Worm (Caenorhabditis elegans) whole organism, L4 larva: ENCODE measurements around the gene F58A4.2.

Source experiments
- F10B5.3 ChIP-seq: sonication (generic microtip); optimal IDR thresholded peaks from 2 replicates; lab custom pipeline; 2016; ENCODE audit warnings: mild to moderate bottlenecking, missing genetic modification characterization, missing compliant biosample characterization
- F37D6.2 ChIP-seq: sonication (generic microtip); optimal IDR thresholded peaks from 2 replicates; lab custom pipeline; 2016; ENCODE audit warnings: mild to moderate bottlenecking, missing genetic modification characterization, missing compliant biosample characterization
- T20F7.1 ChIP-seq: fragments of 200-800 bp; sonication (Bioruptor generic); optimal IDR thresholded peaks from 2 replicates; lab custom pipeline; 2018; ENCODE audit warnings: mild to moderate bottlenecking, missing genetic modification characterization, missing compliant biosample characterization
- T26A8.4 ChIP-seq: fragments of 200-800 bp; sonication (Bioruptor generic); IDR thresholded peaks from 2 replicates; pipeline ENCODE4 v1.3.6; 2022; ENCODE audit warnings: missing genetic modification characterization, missing compliant biosample characterization
- Y105C5A.15 ChIP-seq: fragments of 200-800 bp; sonication (Bioruptor generic); IDR thresholded peaks from 2 replicates; pipeline ENCODE4 v1.3.6; 2022; ENCODE audit warnings: missing genetic modification characterization, missing compliant biosample characterization
- Y48G9A.11 ChIP-seq: fragments of 200-800 bp; sonication (Bioruptor generic); IDR thresholded peaks from 2 replicates; pipeline ENCODE4 v1.3.6; 2022; ENCODE audit warnings: missing genetic modification reagents, missing genetic modification characterization, missing compliant biosample characterization
- Y5F2A.4 ChIP-seq: fragments of 200-800 bp; sonication (Bioruptor generic); optimal IDR thresholded peaks from 2 replicates; lab custom pipeline; 2018; ENCODE audit warnings: mild to moderate bottlenecking, missing genetic modification characterization, missing compliant biosample characterization
- Y75B8A.6 ChIP-seq: fragments of 200-800 bp; sonication (Bioruptor generic); IDR thresholded peaks from 2 replicates; pipeline ENCODE4 v1.3.6; 2022; ENCODE audit warnings: missing genetic modification reagents, missing genetic modification characterization, missing compliant biosample characterization
- ZK337.2 ChIP-seq: fragments of 200-800 bp; sonication (Bioruptor generic); IDR thresholded peaks from 2 replicates; pipeline ENCODE4 v1.3.6; 2022; ENCODE audit warnings: missing genetic modification reagents, missing genetic modification characterization, missing compliant biosample characterization
- aha-1 ChIP-seq: fragments of 150-350 bp; peaks from one replicate; lab custom pipeline; 2014; ENCODE audit warnings: missing biosample characterization, missing genetic modification characterization
- ceh-20 ChIP-seq: fragments of 200-800 bp; sonication (Bioruptor generic); IDR thresholded peaks from 2 replicates; pipeline ENCODE4 v1.3.6; 2022; ENCODE audit warnings: missing genetic modification reagents, missing genetic modification characterization, missing compliant biosample characterization
- ceh-28 ChIP-seq: fragments of 150-350 bp; optimal IDR thresholded peaks from 2 replicates; lab custom pipeline; 2014; ENCODE audit warnings: missing biosample characterization, missing genetic modification reagents, missing genetic modification characterization
- ces-1 ChIP-seq: fragments of 150-350 bp; sonication (generic microtip); optimal IDR thresholded peaks from 4 replicates; lab custom pipeline; 2014; ENCODE audit warnings: missing biosample characterization, missing genetic modification reagents, missing genetic modification characterization
- ctbp-1 ChIP-seq: fragments of 200-800 bp; sonication (Bioruptor generic); IDR thresholded peaks from 2 replicates; pipeline ENCODE4 v1.3.6; 2022; ENCODE audit warnings: missing genetic modification reagents, missing genetic modification characterization, missing compliant biosample characterization
- daf-12 ChIP-seq: fragments of 150-350 bp; optimal IDR thresholded peaks from 2 replicates; lab custom pipeline; 2014; ENCODE audit warnings: missing biosample characterization, missing genetic modification reagents, missing genetic modification characterization
- dmd-6 ChIP-seq: fragments of 200-800 bp; sonication (Bioruptor generic); IDR thresholded peaks from 2 replicates; pipeline ENCODE4 v1.3.6; 2022; ENCODE audit warnings: missing genetic modification reagents, missing genetic modification characterization, missing compliant biosample characterization
- dmd-8 ChIP-seq: fragments of 200-800 bp; sonication (Bioruptor generic); IDR thresholded peaks from 2 replicates; pipeline ENCODE4 v1.3.6; 2022; ENCODE audit warnings: missing genetic modification characterization, missing compliant biosample characterization
- dmd-9 ChIP-seq: fragments of 200-800 bp; sonication (Bioruptor generic); IDR thresholded peaks from 2 replicates; pipeline ENCODE4 v1.3.6; 2022; ENCODE audit warnings: missing genetic modification reagents, missing genetic modification characterization, missing compliant biosample characterization
- egl-43 ChIP-seq: fragments of 200-800 bp; sonication (Bioruptor generic); IDR thresholded peaks from 2 replicates; pipeline ENCODE4 v1.3.6; 2022; ENCODE audit warnings: missing genetic modification reagents, missing genetic modification characterization, missing compliant biosample characterization
- fkh-10 ChIP-seq: fragments of 150-350 bp; optimal IDR thresholded peaks from 2 replicates; lab custom pipeline; 2014; ENCODE audit warnings: missing biosample characterization, missing genetic modification reagents, missing genetic modification characterization
- fos-1 ChIP-seq: fragments of 150-350 bp; optimal IDR thresholded peaks from 2 replicates; lab custom pipeline; 2014; ENCODE audit warnings: missing biosample characterization, missing genetic modification characterization
- hmg-1.1 ChIP-seq: fragments of 200-800 bp; sonication (Bioruptor generic); IDR thresholded peaks from 2 replicates; pipeline ENCODE4 v1.3.6; 2022; ENCODE audit warnings: missing genetic modification reagents, missing genetic modification characterization, missing compliant biosample characterization
- jun-1 ChIP-seq: fragments of 150-350 bp; optimal IDR thresholded peaks from 2 replicates; lab custom pipeline; 2014; ENCODE audit warnings: missing biosample characterization, missing genetic modification reagents, missing genetic modification characterization
- lim-7 ChIP-seq: fragments of 200-800 bp; sonication (Bioruptor generic); IDR thresholded peaks from 2 replicates; pipeline ENCODE4 v1.3.6; 2022; ENCODE audit warnings: missing genetic modification characterization, missing compliant biosample characterization
- lin-1 ChIP-seq: fragments of 200-800 bp; sonication (Bioruptor generic); IDR thresholded peaks from 2 replicates; pipeline ENCODE4 v1.3.6; 2022; ENCODE audit warnings: missing genetic modification reagents, missing genetic modification characterization, missing compliant biosample characterization
- lin-15B ChIP-seq: fragments of 150-350 bp; sonication (generic microtip); optimal IDR thresholded peaks from 3 replicates; lab custom pipeline; 2014; ENCODE audit warnings: missing biosample characterization, missing genetic modification characterization
- lin-38 ChIP-seq: fragments of 200-800 bp; sonication (Bioruptor generic); IDR thresholded peaks from 2 replicates; pipeline ENCODE4 v1.3.6; 2022; ENCODE audit warnings: missing genetic modification reagents, missing genetic modification characterization, missing compliant biosample characterization
- lin-39 ChIP-seq: fragments of 150-350 bp; optimal IDR thresholded peaks from 2 replicates; lab custom pipeline; 2014; ENCODE audit warnings: missing biosample characterization, missing genetic modification reagents, missing genetic modification characterization
- lir-3 ChIP-seq: sonication (generic microtip); optimal IDR thresholded peaks from 2 replicates; lab custom pipeline; 2016; ENCODE audit warnings: mild to moderate bottlenecking, missing genetic modification characterization, missing compliant biosample characterization
- lsy-2 ChIP-seq, 2 experiments: fragments of 150-350 bp in 1 of 2; sonication (generic microtip) in 1 of 2; optimal IDR thresholded peaks; 2 replicates each; lab custom pipeline; 2014 to 2017; ENCODE audit warnings: missing biosample characterization in 2 of 2, missing genetic modification characterization in 2 of 2
- mdt-29 ChIP-seq: fragments of 200-800 bp; sonication (Bioruptor generic); IDR thresholded peaks from 2 replicates; pipeline ENCODE4 v1.3.6; 2022; ENCODE audit warnings: missing genetic modification reagents, missing genetic modification characterization, missing compliant biosample characterization
- mes-2 ChIP-seq: sonication (generic microtip); optimal IDR thresholded peaks from 2 replicates; lab custom pipeline; 2016; ENCODE audit warnings: missing genotype, mild to moderate bottlenecking, missing genetic modification characterization, missing compliant biosample characterization; ENCODE audit not compliant: poor library complexity, severe bottlenecking
- mxl-2 ChIP-seq: fragments of 200-800 bp; sonication (Bioruptor generic); conservative IDR thresholded peaks from 2 replicates; pipeline ENCODE4 v1.3.6; 2022; ENCODE audit warnings: missing genetic modification reagents, missing genetic modification characterization, missing compliant biosample characterization
- nhr-10 ChIP-seq: fragments of 150-350 bp; optimal IDR thresholded peaks from 2 replicates; lab custom pipeline; 2014; ENCODE audit warnings: missing biosample characterization, missing genetic modification characterization
- nhr-11 ChIP-seq: fragments of 150-350 bp; optimal IDR thresholded peaks from 2 replicates; lab custom pipeline; 2014; ENCODE audit warnings: missing biosample characterization, missing genetic modification characterization
- nhr-25 ChIP-seq: sonication (generic microtip); optimal IDR thresholded peaks from 2 replicates; lab custom pipeline; 2017; ENCODE audit warnings: missing genetic modification characterization, mild to moderate bottlenecking, missing compliant biosample characterization, antibody characterized with exemption, moderate library complexity, borderline replicate concordance; ENCODE audit not compliant: insufficient read depth
- nhr-28 ChIP-seq: fragments of 150-350 bp; optimal IDR thresholded peaks from 2 replicates; lab custom pipeline; 2014; ENCODE audit warnings: missing biosample characterization, missing genetic modification characterization
- nhr-42 ChIP-seq: fragments of 200-800 bp; sonication (Bioruptor generic); IDR thresholded peaks from 2 replicates; pipeline ENCODE4 v1.3.6; 2022; ENCODE audit warnings: missing genetic modification characterization, missing compliant biosample characterization
- nhr-77 ChIP-seq: fragments of 150-350 bp; optimal IDR thresholded peaks from 2 replicates; lab custom pipeline; 2014; ENCODE audit warnings: missing biosample characterization, missing genetic modification characterization
- pqm-1 ChIP-seq: sonication (generic microtip); optimal IDR thresholded peaks from 2 replicates; lab custom pipeline; 2017; ENCODE audit warnings: missing biosample characterization, missing genetic modification characterization
- rbr-2 ChIP-seq: sonication (generic microtip); optimal IDR thresholded peaks from 2 replicates; lab custom pipeline; 2016; ENCODE audit warnings: missing genotype, missing genetic modification characterization, missing compliant biosample characterization
- saeg-2 ChIP-seq: fragments of 200-800 bp; sonication (Bioruptor generic); IDR thresholded peaks from 2 replicates; pipeline ENCODE4 v1.3.6; 2022; ENCODE audit warnings: missing genetic modification reagents, missing genetic modification characterization, missing compliant biosample characterization
- snpc-4 ChIP-seq: fragments of 150-350 bp; optimal IDR thresholded peaks from 2 replicates; lab custom pipeline; 2014; ENCODE audit warnings: missing biosample characterization, missing genetic modification characterization
- tra-1 ChIP-seq: fragments of 200-800 bp; sonication (Bioruptor generic); IDR thresholded peaks from 2 replicates; pipeline ENCODE4 v1.3.6; 2022; ENCODE audit warnings: missing genetic modification reagents, missing genetic modification characterization, missing compliant biosample characterization
- unc-130 ChIP-seq: sonication (generic microtip); optimal IDR thresholded peaks from 2 replicates; lab custom pipeline; 2016; ENCODE audit warnings: missing genetic modification reagents, missing genetic modification characterization, missing compliant biosample characterization
- unc-39 ChIP-seq: sonication (generic microtip); optimal IDR thresholded peaks from 2 replicates; lab custom pipeline; 2017; ENCODE audit warnings: missing biosample characterization, missing genetic modification characterization
- vab-7 ChIP-seq: fragments of 200-800 bp; sonication (Bioruptor generic); IDR thresholded peaks from 2 replicates; pipeline ENCODE4 v1.3.6; 2022; ENCODE audit warnings: missing genetic modification reagents, missing genetic modification characterization, missing compliant biosample characterization
- zfp-3 ChIP-seq: fragments of 200-800 bp; sonication (Bioruptor generic); conservative IDR thresholded peaks from 2 replicates; pipeline ENCODE4 v1.3.6; 2022; ENCODE audit warnings: missing genetic modification reagents, missing genetic modification characterization, missing compliant biosample characterization
- ztf-7 ChIP-seq: fragments of 150-350 bp; optimal IDR thresholded peaks from 2 replicates; lab custom pipeline; 2014; ENCODE audit warnings: missing biosample characterization, missing genetic modification characterization

F58A4.2 gene

ce11 chrIII:9620148-9620547 lies 19.6 kb upstream of the F58A4.2 start (continued):
- TF ChIP-seq lir-3 (tag; lab: Kevin White, UChicago) (no peak), nhr-77 (tag; lab: Kevin White, UChicago) (no peak), mes-2 (peak; percentile 15), ztf-7 (no peak), pqm-1 (no peak), dmd-8 (GFP tag; lab: Robert Waterston, UW) (no peak), unc-130 (GFP tag; lab: Kevin White, UChicago) (no peak), aha-1 (tag; lab: Kevin White, UChicago) (peak; percentile 95), lin-15B (tag; lab: Kevin White, UChicago) (no peak), ceh-20 (GFP tag; lab: Robert Waterston, UW) (no peak), lim-7 (GFP tag; lab: Robert Waterston, UW) (no peak), lin-1 (GFP tag; lab: Robert Waterston, UW) (0 out of 2 replicates have a peak, but pooled peaks have one; percentile 18), nhr-25 (tag; lab: Kevin White, UChicago) (no peak), dmd-6 (peak; percentile 26), egl-43 (GFP tag; lab: Robert Waterston, UW) (no peak), F37D6.2 (tag; lab: Kevin White, UChicago) (no peak), ces-1 (GFP tag; lab: Kevin White, UChicago) (no peak), nhr-28 (tag; lab: Kevin White, UChicago) (peak; percentile 6), vab-7 (no peak), nhr-11 (tag; lab: Kevin White, UChicago) (peak; percentile 49)

DNA sequence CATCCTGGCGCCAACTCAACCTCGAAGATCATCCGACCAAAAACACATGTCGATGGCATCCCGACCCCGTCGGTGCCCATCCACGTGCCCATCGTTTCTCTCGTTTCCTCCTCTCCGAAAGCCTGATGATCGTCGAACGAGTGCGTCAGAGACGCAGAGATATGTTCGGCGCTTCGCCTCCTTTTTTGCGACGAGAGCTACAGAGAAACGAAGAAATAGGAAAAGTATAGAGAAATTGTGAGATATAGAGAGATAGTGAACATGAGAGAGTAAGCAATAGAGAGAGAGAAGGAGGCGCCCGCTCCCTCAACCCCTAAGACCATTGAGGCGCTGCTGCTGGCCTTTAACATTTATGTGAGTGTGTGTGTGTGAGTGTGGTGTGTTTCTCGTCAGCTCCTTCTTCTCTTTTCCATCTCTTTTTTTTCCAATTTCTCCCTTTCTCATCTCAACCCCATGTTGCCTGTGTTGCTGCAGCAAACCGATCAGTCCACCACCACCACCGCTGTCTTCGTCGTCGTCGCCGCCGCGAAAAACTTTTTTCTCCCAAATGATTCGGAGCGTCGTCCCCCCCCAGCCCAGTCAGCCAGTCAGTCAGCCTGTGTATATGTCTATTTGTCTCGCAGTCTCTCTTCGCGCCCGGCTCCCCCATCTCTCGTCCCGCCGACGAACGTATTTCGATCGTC lies 18.7 kb upstream of the F58A4.2 start, which contains the start of gene hlh-11:
Gene hlh-11, plus strand, starts transcription at position 633 of the 683 bp plus-strand sequence.
- TF ChIP-seq saeg-2 (GFP tag; lab: Robert Waterston, UW) (no peak), rbr-2 (peak; percentile 96), lin-39 (tag; lab: Kevin White, UChicago) (no peak), zfp-3 (GFP tag; lab: Robert Waterston, UW) (peak; percentile 61), fos-1 (tag; lab: Kevin White, UChicago) (no peak), hmg-1.1 (peak; percentile 89), mdt-29 (GFP tag; lab: Robert Waterston, UW) (peak; percentile 45; the same call in 1 of the 2 replicates), T26A8.4 (GFP tag; lab: Robert Waterston, UW) (peak; percentile 79), Y105C5A.15 (GFP tag; lab: Robert Waterston, UW) (no peak), T20F7.1 (peak; percentile 70), mxl-2 (GFP tag; lab: Robert Waterston, UW) (peak; percentile 68), tra-1 (GFP tag; lab: Robert Waterston, UW) (peak; percentile 61; the same call in 1 of the 2 replicates), Y5F2A.4 (no peak), nhr-42 (GFP tag; lab: Robert Waterston, UW) (0 out of 2 replicates have a peak, but pooled peaks have one; percentile 42), ceh-28 (tag; lab: Kevin White, UChicago) (peak; percentile 46), snpc-4 (no peak), ZK337.2 (0 out of 2 replicates have a peak, but pooled peaks have one; percentile 8), nhr-10 (peak; percentile 91), fkh-10 (GFP tag; lab: Kevin White, UChicago) (peak; percentile 89), unc-39 (tag; lab: Kevin White, UChicago) (no peak), dmd-9 (no peak), dmd-8 (GFP tag; lab: Robert Waterston, UW) (no peak), lsy-2 (tag; optimal IDR thresholded peaks at IDR 0.05; lab: Kevin White, UChicago) (peak; percentile 85 to 90), lin-38 (GFP tag; lab: Robert Waterston, UW) (peak; percentile 77), dmd-6 (peak; percentile 65), F10B5.3 (no peak), Y48G9A.11 (GFP tag; lab: Robert Waterston, UW) (no peak), daf-12 (no peak), jun-1 (tag; lab: Kevin White, UChicago) (no peak), nhr-25 (tag; lab: Kevin White, UChicago) (peak; percentile 86), ctbp-1 (GFP tag; lab: Robert Waterston, UW) (peak; percentile 91), nhr-11 (tag; lab: Kevin White, UChicago) (peak; percentile 85), Y75B8A.6 (0 out of 2 replicates have a peak, but pooled peaks have one; percentile 34)
